4 fruit fly cellular contexts compared by ENCODE assay signal in the genomic region with DNA sequence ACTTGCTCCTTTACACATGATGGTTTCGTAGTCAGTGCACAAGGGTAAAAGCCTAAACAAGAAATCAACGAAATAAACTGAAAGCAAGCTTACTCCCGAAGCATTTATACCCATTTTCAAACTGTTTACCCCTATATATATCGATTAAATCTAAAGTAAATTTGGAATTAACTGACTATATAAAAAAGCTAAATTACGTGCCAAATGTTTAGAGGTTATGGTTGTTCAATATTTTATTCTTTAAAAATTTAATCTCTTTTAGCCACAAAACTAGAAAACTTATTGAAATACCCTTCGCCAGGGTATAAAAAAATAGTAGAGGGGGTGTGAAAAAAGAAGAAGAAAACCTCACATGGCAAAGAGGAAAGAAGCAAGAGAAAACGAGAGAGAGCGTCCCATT.
TF ChIP-seq lines count a peak whose summit lies in the region.

No protein-coding gene starts in this region.

- no peak for TF ChIP-seq CTCF in whole organism, embryonic (GFP tag; optimal IDR thresholded peaks at IDR 0.05; lab: Kevin White, UChicago)

TF ChIP-seq in whole organism, embryonic, 481 proteins besides CTCF, POLR2A, EP300 and RAD21 (continues in another document):
- TF ChIP-seq Six4 (GFP tag; optimal IDR thresholded peaks at IDR 0.05; lab: Kevin White, UChicago) (peak; percentile 13), disco-r (GFP tag; optimal IDR thresholded peaks at IDR 0.05; lab: Kevin White, UChicago) (peak; percentile 27), Aef1 (GFP tag; IDR thresholded peaks at IDR 0.05; lab: Robert Waterston, UW) (peak; percentile 48; the same call in 2 of the 3 replicates), CG17829 (tag; optimal IDR thresholded peaks at IDR 0.05; lab: Kevin White, UChicago) (peak; percentile 61), CG17361 (GFP tag; IDR thresholded peaks at IDR 0.05; lab: Robert Waterston, UW) (peak; percentile 66; the same call in 2 of the 3 replicates), CG3407 (GFP tag; optimal IDR thresholded peaks at IDR 0.05; lab: Kevin White, UChicago) (peak; percentile 26), hkb (optimal IDR thresholded peaks at IDR 0.05; lab: Kevin White, UChicago) (no peak), hkb (GFP tag; IDR thresholded peaks at IDR 0.05; lab: Robert Waterston, UW) (peak; percentile 67), CG32532 (GFP tag; IDR thresholded peaks at IDR 0.05; lab: Robert Waterston, UW) (no peak), kah (GFP tag; optimal IDR thresholded peaks at IDR 0.05; lab: Kevin White, UChicago) (no peak), CG31224 (GFP tag; IDR thresholded peaks at IDR 0.05; lab: Robert Waterston, UW) (no peak), Adf1 (GFP tag; IDR thresholded peaks at IDR 0.05; lab: Robert Waterston, UW) (no peak), CG2712 (tag; optimal IDR thresholded peaks at IDR 0.05; lab: Kevin White, UChicago) (peak; percentile 78), Xrp1 (GFP tag; IDR thresholded peaks at IDR 0.05; lab: Robert Waterston, UW) (peak; percentile 74), CG10321 (GFP tag; IDR thresholded peaks at IDR 0.05; lab: Robert Waterston, UW) (no peak), CG17912 (GFP tag; optimal IDR thresholded peaks at IDR 0.05; lab: Kevin White, UChicago) (no peak), fu2 (GFP tag; optimal IDR thresholded peaks at IDR 0.05; lab: Kevin White, UChicago) (no peak), kay (GFP tag; optimal IDR thresholded peaks at IDR 0.05; lab: Kevin White, UChicago) (peak; percentile 9), zfh2 (GFP tag; optimal IDR thresholded peaks at IDR 0.05; lab: Kevin White, UChicago) (no peak), CG34422 (GFP tag; IDR thresholded peaks at IDR 0.05; lab: Robert Waterston, UW) (no peak), HmgD (GFP tag; optimal IDR thresholded peaks at IDR 0.05; lab: Kevin White, UChicago) (no peak), Asciz (GFP tag; optimal IDR thresholded peaks at IDR 0.05; lab: Kevin White, UChicago) (no peak)

TF ChIP-seq in whole organism, prepupa, 60 proteins besides CTCF, POLR2A, EP300 and RAD21 (continues in another document):
- TF ChIP-seq CG34406 (GFP tag; optimal IDR thresholded peaks at IDR 0.05; lab: Kevin White, UChicago) (peak; percentile 28), CG6854 (GFP tag; optimal IDR thresholded peaks at IDR 0.05; lab: Kevin White, UChicago) (no peak), CG8319 (GFP tag; optimal IDR thresholded peaks at IDR 0.05; lab: Kevin White, UChicago) (no peak), acj6 (GFP tag; optimal IDR thresholded peaks at IDR 0.05; lab: Kevin White, UChicago) (peak; percentile 30), CG6792 (GFP tag; optimal IDR thresholded peaks at IDR 0.05; lab: Kevin White, UChicago) (peak; percentile 31), dsx (GFP tag; optimal IDR thresholded peaks at IDR 0.05; lab: Kevin White, UChicago; ENCODE audit: poor library complexity, severe bottlenecking) (peak; percentile 32), dac (GFP tag; optimal IDR thresholded peaks at IDR 0.05; lab: Kevin White, UChicago) (no peak), Smox (GFP tag; optimal IDR thresholded peaks at IDR 0.05; lab: Kevin White, UChicago) (peak; percentile 25), CG6808 (GFP tag; optimal IDR thresholded peaks at IDR 0.05; lab: Kevin White, UChicago) (no peak), topi (GFP tag; optimal IDR thresholded peaks at IDR 0.05; lab: Kevin White, UChicago) (peak; percentile 37), CG15336 (GFP tag; IDR thresholded peaks at IDR 0.05; lab: Robert Waterston, UW) (peak; percentile 48; the same call in 1 of the 2 replicates), CG10669 (GFP tag; optimal IDR thresholded peaks at IDR 0.05; lab: Kevin White, UChicago) (peak; percentile 42), CG1621 (tag; optimal IDR thresholded peaks at IDR 0.05; lab: Kevin White, UChicago) (no peak), Ets96B (tag; optimal IDR thresholded peaks at IDR 0.05; lab: Kevin White, UChicago) (peak; percentile 58), Eip75B (GFP tag; optimal IDR thresholded peaks at IDR 0.05; lab: Kevin White, UChicago) (peak; percentile 49), CG8632 (GFP tag; optimal IDR thresholded peaks at IDR 0.05; lab: Kevin White, UChicago) (peak; percentile 14), cyc (GFP tag; optimal IDR thresholded peaks at IDR 0.05; lab: Kevin White, UChicago) (peak; percentile 11), Eip93F (GFP tag; optimal IDR thresholded peaks at IDR 0.05; lab: Kevin White, UChicago) (no peak), spab (GFP tag; optimal IDR thresholded peaks at IDR 0.05; lab: Kevin White, UChicago) (peak; percentile 20), CG16779 (tag; optimal IDR thresholded peaks at IDR 0.05; lab: Kevin White, UChicago) (no peak), CG7368 (GFP tag; optimal IDR thresholded peaks at IDR 0.05; lab: Kevin White, UChicago) (no peak), CG11902 (GFP tag; optimal IDR thresholded peaks at IDR 0.05; lab: Kevin White, UChicago) (no peak)

TF ChIP-seq in whole organism, pupa, 21 proteins besides CTCF, POLR2A, EP300 and RAD21:
- TF ChIP-seq CG13204 (GFP tag; optimal IDR thresholded peaks at IDR 0.05; lab: Kevin White, UChicago) (no peak), Pif1B (GFP tag; optimal IDR thresholded peaks at IDR 0.05; lab: Kevin White, UChicago) (no peak), D1 (tag; optimal IDR thresholded peaks at IDR 0.05; lab: Kevin White, UChicago) (no peak), CG14655 (GFP tag; optimal IDR thresholded peaks at IDR 0.05; lab: Kevin White, UChicago) (peak; percentile 42), CG4496 (GFP tag; IDR thresholded peaks at IDR 0.05; lab: Robert Waterston, UW) (no peak), CG32121 (GFP tag; IDR thresholded peaks at IDR 0.05; lab: Robert Waterston, UW) (no peak), Pif1A (GFP tag; optimal IDR thresholded peaks at IDR 0.05; lab: Kevin White, UChicago) (peak; percentile 27), CG17806 (tag; optimal IDR thresholded peaks at IDR 0.05; lab: Kevin White, UChicago) (peak; percentile 46), fd96Ca (GFP tag; IDR thresholded peaks at IDR 0.05; lab: Robert Waterston, UW) (no peak), EcR (GFP tag; optimal IDR thresholded peaks at IDR 0.05; lab: Kevin White, UChicago) (no peak), CG8301 (tag; optimal IDR thresholded peaks at IDR 0.05; lab: Kevin White, UChicago) (peak; percentile 27), CG12605 (GFP tag; IDR thresholded peaks at IDR 0.05; lab: Robert Waterston, UW) (no peak), gl (tag; optimal IDR thresholded peaks at IDR 0.05; lab: Kevin White, UChicago) (no peak), CG34367 (tag; optimal IDR thresholded peaks at IDR 0.05; lab: Kevin White, UChicago) (peak; percentile 18), Ets98B (GFP tag; IDR thresholded peaks at IDR 0.05; lab: Robert Waterston, UW) (no peak), CG8159 (tag; optimal IDR thresholded peaks at IDR 0.05; lab: Kevin White, UChicago) (peak; percentile 66), CG10348 (GFP tag; IDR thresholded peaks at IDR 0.05; lab: Robert Waterston, UW) (no peak), CG15710 (tag; optimal IDR thresholded peaks at IDR 0.05; lab: Kevin White, UChicago) (peak; percentile 50), CG9948 (tag; optimal IDR thresholded peaks at IDR 0.05; lab: Kevin White, UChicago) (peak; percentile 52), rn (GFP tag; IDR thresholded peaks at IDR 0.05; lab: Robert Waterston, UW) (no peak), Snoo (tag; optimal IDR thresholded peaks at IDR 0.05; lab: Kevin White, UChicago) (peak; percentile 20)

TF ChIP-seq in whole organism, wandering third instar larva, 38 proteins besides CTCF, POLR2A, EP300 and RAD21 (continues in another document):
- TF ChIP-seq CG32264 (GFP tag; optimal IDR thresholded peaks at IDR 0.05; lab: Kevin White, UChicago), result no peak
- peak; percentile 26 for TF ChIP-seq ey (GFP tag; optimal IDR thresholded peaks at IDR 0.05; lab: Kevin White, UChicago)
- peak; percentile 17 for TF ChIP-seq Hnf4 (GFP tag; optimal IDR thresholded peaks at IDR 0.05; lab: Kevin White, UChicago)
- no peak for TF ChIP-seq Dfd (GFP tag; optimal IDR thresholded peaks at IDR 0.05; lab: Kevin White, UChicago)
- TF ChIP-seq N (GFP tag; optimal IDR thresholded peaks at IDR 0.05; lab: Kevin White, UChicago), result no peak
- TF ChIP-seq dl (GFP tag; optimal IDR thresholded peaks at IDR 0.05; lab: Kevin White, UChicago; ENCODE audit: insufficient read depth in 1 of 2, partially characterized antibody in 2 of 2), result no peak
- TF ChIP-seq pan (optimal IDR thresholded peaks at IDR 0.05; lab: Kevin White, UChicago), result no peak
- TF ChIP-seq Vsx2 (GFP tag; optimal IDR thresholded peaks at IDR 0.05; lab: Kevin White, UChicago; ENCODE audit: partially characterized antibody), result no peak
- TF ChIP-seq brk (GFP tag; optimal IDR thresholded peaks at IDR 0.05; lab: Kevin White, UChicago), result no peak
- TF ChIP-seq dmrt93B (GFP tag; optimal IDR thresholded peaks at IDR 0.05; lab: Kevin White, UChicago), result no peak
- peak in 1 of 2 experiments; percentile 36 for TF ChIP-seq foxo (GFP tag; optimal IDR thresholded peaks at IDR 0.05; lab: Kevin White, UChicago)
- TF ChIP-seq sv (GFP tag; optimal IDR thresholded peaks at IDR 0.05; lab: Kevin White, UChicago), result no peak
- TF ChIP-seq jim (GFP tag; optimal IDR thresholded peaks at IDR 0.05; lab: Kevin White, UChicago), result no peak
- TF ChIP-seq Rel (GFP tag; optimal IDR thresholded peaks at IDR 0.05; lab: Kevin White, UChicago), result no peak
- no peak for TF ChIP-seq Rel (tag; optimal IDR thresholded peaks at IDR 0.05; lab: Kevin White, UChicago)
- no peak for TF ChIP-seq rgr (GFP tag; optimal IDR thresholded peaks at IDR 0.05; lab: Kevin White, UChicago)
- TF ChIP-seq Mio (GFP tag; optimal IDR thresholded peaks at IDR 0.05; lab: Kevin White, UChicago), result no peak
- TF ChIP-seq lola (GFP tag; optimal IDR thresholded peaks at IDR 0.05; lab: Kevin White, UChicago), result no peak
- no peak for TF ChIP-seq usp (GFP tag; optimal IDR thresholded peaks at IDR 0.05; lab: Kevin White, UChicago)
- TF ChIP-seq br (GFP tag; optimal IDR thresholded peaks at IDR 0.05; lab: Kevin White, UChicago), result no peak
- TF ChIP-seq Abd-B (GFP tag; optimal IDR thresholded peaks at IDR 0.05; lab: Kevin White, UChicago), result no peak
- TF ChIP-seq h (GFP tag; optimal IDR thresholded peaks at IDR 0.05; lab: Kevin White, UChicago), result peak; percentile 43
- no peak for TF ChIP-seq dsf (GFP tag; optimal IDR thresholded peaks at IDR 0.05; lab: Kevin White, UChicago; ENCODE audit: borderline replicate concordance)
- TF ChIP-seq psq (GFP tag; optimal IDR thresholded peaks at IDR 0.05; lab: Kevin White, UChicago), result peak; percentile 38
- TF ChIP-seq OdsH (GFP tag; optimal IDR thresholded peaks at IDR 0.05; lab: Kevin White, UChicago), result no peak
- peak; percentile 64 for TF ChIP-seq woc (GFP tag; optimal IDR thresholded peaks at IDR 0.05; lab: Kevin White, UChicago)
- TF ChIP-seq CrebA (GFP tag; optimal IDR thresholded peaks at IDR 0.05; lab: Kevin White, UChicago; ENCODE audit: borderline replicate concordance), result no peak
- no peak for TF ChIP-seq tai (GFP tag; optimal IDR thresholded peaks at IDR 0.05; lab: Kevin White, UChicago)
- no peak for TF ChIP-seq sage (GFP tag; optimal IDR thresholded peaks at IDR 0.05; lab: Kevin White, UChicago)
- TF ChIP-seq Dif (GFP tag; optimal IDR thresholded peaks at IDR 0.05; lab: Kevin White, UChicago; ENCODE audit: partially characterized antibody), result no peak
- no peak for TF ChIP-seq Myc (optimal IDR thresholded peaks at IDR 0.05; lab: Kevin White, UChicago)
